Fruit fly (Drosophila melanogaster) whole organism, embryonic: ENCODE data around the gene Sb.
A peak's percentile ranks its signal among the peaks of the same experiment; 100 is the strongest.

Experiments
- Abd-B ChIP-seq: fragments of 200-800 bp; sonication (Bioruptor generic); optimal IDR thresholded peaks from 2 replicates; lab custom pipeline; 2018; ENCODE audit warnings: missing biosample characterization, mild to moderate bottlenecking, missing genetic modification characterization, moderate library complexity
- Atf-2 ChIP-seq: fragments of 200-800 bp; sonication (Bioruptor generic); optimal IDR thresholded peaks from 2 replicates; lab custom pipeline; 2016; ENCODE audit warnings: missing biosample characterization, missing genetic modification characterization
- CG10366 ChIP-seq: fragments of 200-800 bp; sonication (Bioruptor generic); IDR thresholded peaks from 2 replicates; pipeline ENCODE4 v1.3.6; 2022; ENCODE audit warnings: missing biosample characterization, missing genetic modification characterization
- CG10543 ChIP-seq: fragments of 200-800 bp; sonication (Bioruptor generic); optimal IDR thresholded peaks from 3 replicates; lab custom pipeline; 2017; ENCODE audit warnings: missing biosample characterization, mild to moderate bottlenecking, missing genetic modification characterization, moderate library complexity
- CG12155 ChIP-seq: fragments of 200-800 bp; sonication (Bioruptor generic); optimal IDR thresholded peaks from 3 replicates; lab custom pipeline; 2016; ENCODE audit warnings: missing biosample characterization, missing genetic modification characterization
- CG1233 ChIP-seq: fragments of 200-800 bp; sonication (Bioruptor generic); optimal IDR thresholded peaks from 4 replicates; lab custom pipeline; 2018; ENCODE audit warnings: missing biosample characterization, mild to moderate bottlenecking, missing genetic modification characterization
- CG12942 ChIP-seq: fragments of 200-800 bp; sonication (Bioruptor generic); optimal IDR thresholded peaks from 3 replicates; lab custom pipeline; 2016; ENCODE audit warnings: missing biosample characterization, missing genetic modification characterization
- CG14441 ChIP-seq: fragments of 200-800 bp; sonication (Bioruptor generic); IDR thresholded peaks from 2 replicates; pipeline ENCODE4 v1.3.6; 2022; ENCODE audit warnings: missing biosample characterization, missing genetic modification characterization
- CG1529 ChIP-seq: fragments of 200-800 bp; sonication (Bioruptor generic); optimal IDR thresholded peaks from 3 replicates; lab custom pipeline; 2018; ENCODE audit warnings: missing biosample characterization, missing genetic modification characterization
- CG30403 ChIP-seq: fragments of 200-800 bp; sonication (Bioruptor generic); optimal IDR thresholded peaks from 3 replicates; lab custom pipeline; 2016; ENCODE audit warnings: missing biosample characterization, missing genetic modification characterization
- CG32532 ChIP-seq: fragments of 200-800 bp; sonication (Bioruptor generic); IDR thresholded peaks from 2 replicates; pipeline ENCODE4 v1.3.6; 2022; ENCODE audit warnings: missing biosample characterization, missing genetic modification characterization
- CG32767 ChIP-seq: fragments of 200-800 bp; sonication (Bioruptor generic); IDR thresholded peaks from 2 replicates; pipeline ENCODE4 v1.3.6; 2022; ENCODE audit warnings: missing biosample characterization, missing genetic modification characterization
- CG33557 ChIP-seq: fragments of 200-800 bp; sonication (Bioruptor generic); optimal IDR thresholded peaks from 2 replicates; lab custom pipeline; 2019; ENCODE audit warnings: missing biosample characterization, mild to moderate bottlenecking, missing genetic modification characterization, moderate library complexity
- CG3407 ChIP-seq: fragments of 200-800 bp; sonication (Bioruptor generic); optimal IDR thresholded peaks from 2 replicates; lab custom pipeline; 2018; ENCODE audit warnings: missing biosample characterization, mild to moderate bottlenecking, missing genetic modification characterization
- CG34376 ChIP-seq: fragments of 200-800 bp; sonication (Bioruptor generic); optimal IDR thresholded peaks from 2 replicates; lab custom pipeline; 2018; ENCODE audit warnings: missing biosample characterization, mild to moderate bottlenecking, missing genetic modification characterization
- CG34422 ChIP-seq: fragments of 200-800 bp; sonication (Bioruptor generic); IDR thresholded peaks from 3 replicates; pipeline ENCODE4 v1.3.6; 2022; ENCODE audit warnings: missing biosample characterization, missing genetic modification characterization
- CG8359 ChIP-seq: fragments of 200-800 bp; sonication (Bioruptor generic); optimal IDR thresholded peaks from 2 replicates; lab custom pipeline; 2017; ENCODE audit warnings: missing biosample characterization, mild to moderate bottlenecking, missing genetic modification characterization, borderline replicate concordance
- CG8478 ChIP-seq: fragments of >200 bp; optimal IDR thresholded peaks from 2 replicates; lab custom pipeline; 2018
- CG8924 ChIP-seq: fragments of 200-800 bp; optimal IDR thresholded peaks from 3 replicates; lab custom pipeline; 2019; ENCODE audit warnings: missing biosample characterization, mild to moderate bottlenecking, missing genetic modification characterization, moderate library complexity
- CHES-1-like ChIP-seq: fragments of 200-800 bp; sonication (Bioruptor generic); optimal IDR thresholded peaks from 2 replicates; lab custom pipeline; 2016; ENCODE audit warnings: missing biosample characterization, missing genetic modification characterization
- Dad ChIP-seq: fragments of 200-800 bp; sonication (Bioruptor generic); optimal IDR thresholded peaks from 3 replicates; lab custom pipeline; 2016; ENCODE audit warnings: missing biosample characterization, missing genetic modification characterization
- Dbx ChIP-seq: fragments of 200-800 bp; sonication (Bioruptor generic); IDR thresholded peaks from 3 replicates; pipeline ENCODE4 v1.3.6; 2022; ENCODE audit warnings: missing biosample characterization, missing genetic modification characterization
- Deaf1 ChIP-seq: fragments of 200-800 bp; optimal IDR thresholded peaks from 3 replicates; lab custom pipeline; 2019; ENCODE audit warnings: missing biosample characterization, mild to moderate bottlenecking, missing genetic modification characterization, moderate library complexity
- Elba2 ChIP-seq: fragments of 200-800 bp; sonication (Bioruptor generic); optimal IDR thresholded peaks from 3 replicates; lab custom pipeline; 2016; ENCODE audit warnings: missing biosample characterization, missing genetic modification characterization
- HLHmδ ChIP-seq: fragments of 200-800 bp; sonication (Bioruptor generic); optimal IDR thresholded peaks from 2 replicates; lab custom pipeline; 2018; ENCODE audit warnings: missing biosample characterization, mild to moderate bottlenecking, missing genetic modification characterization, moderate library complexity
- HmgZ ChIP-seq: fragments of 200-800 bp; sonication (Bioruptor generic); optimal IDR thresholded peaks from 2 replicates; lab custom pipeline; 2018; ENCODE audit warnings: missing biosample characterization, mild to moderate bottlenecking, missing genetic modification characterization
- NC2α ChIP-seq: fragments of 200-800 bp; sonication (Bioruptor generic); optimal IDR thresholded peaks from 2 replicates; lab custom pipeline; 2016; ENCODE audit warnings: missing biosample characterization, missing genetic modification characterization
- NFAT ChIP-seq: fragments of 200-800 bp; sonication (Bioruptor generic); IDR thresholded peaks from 2 replicates; pipeline ENCODE4 v1.3.6; 2022; ENCODE audit warnings: missing biosample characterization, missing genetic modification characterization
- Nf-YB ChIP-seq: fragments of 200-800 bp; sonication (Bioruptor generic); optimal IDR thresholded peaks from 3 replicates; lab custom pipeline; 2019; ENCODE audit warnings: missing biosample characterization, mild to moderate bottlenecking, missing genetic modification characterization, moderate library complexity
- Oaz ChIP-seq: fragments of 200-800 bp; sonication (Bioruptor generic); IDR thresholded peaks from 2 replicates; pipeline ENCODE4 v1.3.6; 2022; ENCODE audit warnings: missing biosample characterization, missing genetic modification characterization
- Rfx ChIP-seq: fragments of 200-800 bp; sonication (Bioruptor generic); IDR thresholded peaks from 2 replicates; pipeline ENCODE4 v1.3.6; 2022; ENCODE audit warnings: missing biosample characterization, missing genetic modification characterization
- Xrp1 ChIP-seq: fragments of 200-800 bp; sonication (Bioruptor generic); IDR thresholded peaks from 2 replicates; pipeline ENCODE4 v1.3.6; 2022; ENCODE audit warnings: missing biosample characterization, missing genetic modification characterization
- ash1 ChIP-seq: fragments of 200-800 bp; sonication (Bioruptor generic); optimal IDR thresholded peaks from 2 replicates; lab custom pipeline; 2018; ENCODE audit warnings: missing biosample characterization, mild to moderate bottlenecking, missing genetic modification characterization
- bowl ChIP-seq: fragments of 200-800 bp; sonication (Bioruptor generic); IDR thresholded peaks from 2 replicates; pipeline ENCODE4 v1.3.6; 2022; ENCODE audit warnings: missing biosample characterization, missing genetic modification characterization
- cad ChIP-seq: fragments of >200 bp; optimal IDR thresholded peaks from 2 replicates; lab custom pipeline; 2017; ENCODE audit warnings: missing biosample characterization, missing genetic modification characterization
- hkb ChIP-seq, 2 experiments: fragments of 200-800 bp in 1 of 2; fragments of >200 bp in 1 of 2; sonication (Bioruptor generic) in 1 of 2; IDR thresholded peaks in 1 of 2; optimal IDR thresholded peaks in 1 of 2; 2 replicates each; pipeline versions ENCODE4 v1.3.6 to Lab custom; 2017 to 2022; ENCODE audit warnings: missing biosample characterization in 1 of 2, missing genetic modification characterization in 1 of 2
- klu ChIP-seq: fragments of 200-800 bp; sonication (Bioruptor generic); IDR thresholded peaks from 2 replicates; pipeline ENCODE4 v1.3.6; 2022; ENCODE audit warnings: missing biosample characterization, missing genetic modification characterization
- lab ChIP-seq: fragments of 200-800 bp; sonication (Bioruptor generic); optimal IDR thresholded peaks from 3 replicates; lab custom pipeline; 2017; ENCODE audit warnings: missing biosample characterization, missing genetic modification characterization, mild to moderate bottlenecking, moderate library complexity, missing genetic modification reagents
- onecut ChIP-seq: fragments of 200-800 bp; sonication (Bioruptor generic); IDR thresholded peaks from 2 replicates; pipeline ENCODE4 v1.3.6; 2022; ENCODE audit warnings: missing biosample characterization, missing genetic modification characterization
- pros ChIP-seq: fragments of 200-800 bp; sonication (Bioruptor generic); optimal IDR thresholded peaks from 3 replicates; lab custom pipeline; 2019; ENCODE audit warnings: missing biosample characterization, mild to moderate bottlenecking, missing genetic modification characterization, moderate library complexity
- pzg ChIP-seq: fragments of 200-800 bp; sonication (Bioruptor generic); optimal IDR thresholded peaks from 3 replicates; lab custom pipeline; 2018; ENCODE audit warnings: missing biosample characterization, mild to moderate bottlenecking, missing genetic modification characterization, moderate library complexity
- ranshi ChIP-seq: fragments of 200-800 bp; sonication (Bioruptor generic); IDR thresholded peaks from 2 replicates; pipeline ENCODE4 v1.3.6; 2022; ENCODE audit warnings: missing biosample characterization, missing genetic modification characterization
- repo ChIP-seq: fragments of 200-800 bp; sonication (Bioruptor generic); optimal IDR thresholded peaks from 2 replicates; lab custom pipeline; 2016; ENCODE audit warnings: missing biosample characterization, missing genetic modification characterization
- sens-2 ChIP-seq: fragments of 200-800 bp; sonication (Bioruptor generic); IDR thresholded peaks from 2 replicates; pipeline ENCODE4 v1.3.6; 2022; ENCODE audit warnings: missing biosample characterization, missing genetic modification characterization
- trem ChIP-seq: fragments of 200-800 bp; optimal IDR thresholded peaks from 3 replicates; lab custom pipeline; 2019; ENCODE audit warnings: missing biosample characterization, mild to moderate bottlenecking, missing genetic modification characterization, moderate library complexity
- vnd ChIP-seq: fragments of 200-800 bp; sonication (Bioruptor generic); IDR thresholded peaks from 3 replicates; pipeline ENCODE4 v1.3.6; 2022; ENCODE audit warnings: missing biosample characterization, missing genetic modification characterization; ENCODE audit not compliant: partially characterized antibody
- z ChIP-seq: fragments of 200-800 bp; sonication (Bioruptor generic); IDR thresholded peaks from 3 replicates; pipeline ENCODE4 v1.3.6; 2022; ENCODE audit warnings: missing biosample characterization, missing genetic modification characterization
- zfh1 ChIP-seq: fragments of 200-800 bp; sonication (Bioruptor generic); IDR thresholded peaks from 3 replicates; pipeline ENCODE4 v1.3.6; 2022; ENCODE audit warnings: missing biosample characterization, missing genetic modification characterization

Sb gene

dm6 chr3R:16099268-16100240 is 16.4 kb upstream of the Sb start (continued):
- TF ChIP-seq Dbx (GFP tag; lab: Robert Waterston, UW) (peak; percentile 36; the same call in 1 of the 3 replicates), CHES-1-like (peak; percentile 83), CG34422 (GFP tag; lab: Robert Waterston, UW) (peak; percentile 95), CG32767 (GFP tag; lab: Robert Waterston, UW) (peak; percentile 78), klu (GFP tag; lab: Robert Waterston, UW) (peak; percentile 33; the same call in 1 of the 2 replicates), Abd-B (GFP tag; lab: Kevin White, UChicago) (peak; percentile 16), CG1233 (peak; percentile 1), NFAT (GFP tag; lab: Robert Waterston, UW) (peak; percentile 62; the same call in 1 of the 2 replicates), CG8478 (lab: Kevin White, UChicago) (peak; percentile 100), CG14441 (GFP tag; lab: Robert Waterston, UW) (0 out of 2 replicates have a peak, but pooled peaks have one; percentile 21), CG32532 (GFP tag; lab: Robert Waterston, UW) (peak; percentile 35; the same call in 1 of the 2 replicates), pros (peak; percentile 64), CG10543 (GFP tag; lab: Kevin White, UChicago) (peak; percentile 87), hkb (optimal IDR thresholded peaks at IDR 0.05; lab: Kevin White, UChicago) (no peak), hkb (GFP tag; IDR thresholded peaks at IDR 0.05; lab: Robert Waterston, UW) (0 out of 2 replicates have a peak, but pooled peaks have one; percentile 8), Elba2 (GFP tag; lab: Kevin White, UChicago) (peak; percentile 66), HLHmδ (GFP tag; lab: Kevin White, UChicago) (peak; percentile 93), CG33557 (GFP tag; lab: Kevin White, UChicago) (peak; percentile 24), lab (GFP tag; lab: Kevin White, UChicago) (peak; percentile 54), z (GFP tag; lab: Robert Waterston, UW) (peak; percentile 96), Dad (peak; percentile 33), ash1 (peak; percentile 74), ranshi (GFP tag; lab: Robert Waterston, UW) (peak; percentile 42; the same call in 1 of the 2 replicates), vnd (GFP tag; lab: Robert Waterston, UW) (0 out of 3 replicates have a peak, but pooled peaks have one; percentile 2), repo (GFP tag; lab: Kevin White, UChicago) (peak; percentile 28), CG8924 (tag; lab: Kevin White, UChicago) (peak; percentile 68), zfh1 (GFP tag; lab: Robert Waterston, UW) (0 out of 3 replicates have a peak, but pooled peaks have one; percentile 46), cad (GFP tag; lab: Kevin White, UChicago) (peak; percentile 44), CG34376 (GFP tag; lab: Kevin White, UChicago) (peak; percentile 20), NC2α (peak; percentile 10), CG12942 (GFP tag; lab: Kevin White, UChicago) (no peak), Rfx (GFP tag; lab: Robert Waterston, UW) (peak; percentile 42; the same call in 1 of the 2 replicates), Oaz (GFP tag; lab: Robert Waterston, UW) (no peak), Nf-YB (GFP tag; lab: Kevin White, UChicago) (peak; percentile 15), Xrp1 (GFP tag; lab: Robert Waterston, UW) (peak; percentile 7; the same call in 1 of the 2 replicates), trem (tag; lab: Kevin White, UChicago) (peak; percentile 34), CG30403 (GFP tag; lab: Kevin White, UChicago) (no peak), CG10366 (GFP tag; lab: Robert Waterston, UW) (no peak), pzg (peak; percentile 33), CG12155 (GFP tag; lab: Kevin White, UChicago) (no peak), CG3407 (GFP tag; lab: Kevin White, UChicago) (no peak), bowl (GFP tag; lab: Robert Waterston, UW) (no peak), HmgZ (tag; lab: Kevin White, UChicago) (peak; percentile 64), CG8359 (GFP tag; lab: Kevin White, UChicago) (no peak), CG1529 (GFP tag; lab: Kevin White, UChicago) (peak; percentile 1), Atf-2 (no peak), Deaf1 (tag; lab: Kevin White, UChicago) (no peak), sens-2 (GFP tag; lab: Robert Waterston, UW) (no peak), onecut (peak; percentile 54)
